Worm (Caenorhabditis elegans) whole organism, L2 larva: Measurements from ENCODE around the gene srh-282.

Source experiments
- C34F6.9 ChIP-seq: fragments of 150-350 bp; optimal IDR thresholded peaks from 2 replicates; lab custom pipeline; 2014; ENCODE audit warnings: missing biosample characterization, missing genetic modification characterization
- F13H6.1 ChIP-seq: sonication (generic microtip); optimal IDR thresholded peaks from 2 replicates; lab custom pipeline; 2016; ENCODE audit warnings: missing genetic modification characterization, missing compliant biosample characterization
- R02D3.7 ChIP-seq: fragments of 150-350 bp; optimal IDR thresholded peaks from 2 replicates; lab custom pipeline; 2014; ENCODE audit warnings: missing biosample characterization, missing genetic modification characterization
- ZK546.5 ChIP-seq: sonication (generic microtip); optimal IDR thresholded peaks from 2 replicates; lab custom pipeline; 2017; ENCODE audit warnings: missing biosample characterization, missing genetic modification characterization
- aly-2 ChIP-seq: fragments of 150-350 bp; optimal IDR thresholded peaks from 2 replicates; lab custom pipeline; 2014; ENCODE audit warnings: missing biosample characterization, missing genetic modification characterization
- ama-1 ChIP-seq: fragments of 150-350 bp; optimal IDR thresholded peaks from 2 replicates; lab custom pipeline; 2018; ENCODE audit warnings: inconsistent platforms
- blmp-1 ChIP-seq: sonication (generic microtip); optimal IDR thresholded peaks from 2 replicates; lab custom pipeline; 2017; ENCODE audit warnings: missing genetic modification characterization, mild to moderate bottlenecking, missing compliant biosample characterization, antibody characterized with exemption, moderate library complexity; ENCODE audit not compliant: insufficient read depth
- ceh-16 ChIP-seq: fragments of 150-350 bp; optimal IDR thresholded peaks from 2 replicates; lab custom pipeline; 2014; ENCODE audit warnings: missing biosample characterization, missing genetic modification characterization
- ceh-82 ChIP-seq: fragments of 150-350 bp; optimal IDR thresholded peaks from 2 replicates; lab custom pipeline; 2014; ENCODE audit warnings: missing biosample characterization, missing genetic modification characterization
- crh-2 ChIP-seq: sonication (generic microtip); optimal IDR thresholded peaks from 2 replicates; lab custom pipeline; 2017; ENCODE audit warnings: missing biosample characterization, missing genetic modification characterization
- dmd-4 ChIP-seq: sonication (generic microtip); optimal IDR thresholded peaks from 2 replicates; lab custom pipeline; 2017; ENCODE audit warnings: missing biosample characterization, missing genetic modification characterization
- egl-27 ChIP-seq: sonication (generic microtip); optimal IDR thresholded peaks from 3 replicates; lab custom pipeline; 2017; ENCODE audit warnings: missing biosample characterization, missing genetic modification reagents, missing genetic modification characterization
- elt-3 ChIP-seq: sonication (generic microtip); optimal IDR thresholded peaks from 2 replicates; lab custom pipeline; 2017; ENCODE audit warnings: missing biosample characterization, missing genetic modification characterization
- fos-1 ChIP-seq: fragments of 150-350 bp; optimal IDR thresholded peaks from 2 replicates; lab custom pipeline; 2014; ENCODE audit warnings: missing biosample characterization, missing genetic modification characterization
- gmeb-1 ChIP-seq: fragments of 150-350 bp; optimal IDR thresholded peaks from 2 replicates; lab custom pipeline; 2014; ENCODE audit warnings: missing biosample characterization, missing genetic modification characterization
- lin-11 ChIP-seq: fragments of 150-350 bp; sonication (generic microtip); optimal IDR thresholded peaks from 2 replicates; lab custom pipeline; 2014; ENCODE audit warnings: missing biosample characterization, missing genetic modification characterization, inconsistent platforms, mixed read lengths
- lsy-2 ChIP-seq, 2 experiments: fragments of 150-350 bp in 1 of 2; sonication (generic microtip) in 1 of 2; optimal IDR thresholded peaks; 2 replicates each; lab custom pipeline; 2014 to 2017; ENCODE audit warnings: missing biosample characterization in 2 of 2, missing genetic modification characterization in 2 of 2
- mab-5 ChIP-seq: fragments of 150-350 bp; optimal IDR thresholded peaks from 2 replicates; lab custom pipeline; 2014; ENCODE audit warnings: missing biosample characterization, missing genetic modification characterization
- mbf-1 ChIP-seq: sonication (generic microtip); optimal IDR thresholded peaks from 2 replicates; lab custom pipeline; 2017; ENCODE audit warnings: missing biosample characterization, missing genetic modification characterization
- mdl-1 ChIP-seq, 2 experiments: fragments of 150-350 bp in 1 of 2; sonication (generic microtip) in 1 of 2; optimal IDR thresholded peaks; 2 replicates each; lab custom pipeline; 2017; ENCODE audit warnings: missing biosample characterization in 2 of 2, missing genetic modification characterization in 2 of 2
- nhr-10 ChIP-seq: sonication (generic microtip); optimal IDR thresholded peaks from 2 replicates; lab custom pipeline; 2017; ENCODE audit warnings: missing biosample characterization, missing genetic modification characterization
- nhr-11 ChIP-seq: fragments of 150-350 bp; optimal IDR thresholded peaks from 2 replicates; lab custom pipeline; 2014; ENCODE audit warnings: missing biosample characterization, missing genetic modification characterization
- nhr-129 ChIP-seq: fragments of 150-350 bp; optimal IDR thresholded peaks from 2 replicates; lab custom pipeline; 2014; ENCODE audit warnings: missing biosample characterization, missing genetic modification characterization
- nhr-21 ChIP-seq: fragments of 150-350 bp; optimal IDR thresholded peaks from 2 replicates; lab custom pipeline; 2014; ENCODE audit warnings: missing biosample characterization, missing genetic modification characterization
- nhr-23 ChIP-seq: fragments of 150-350 bp; optimal IDR thresholded peaks from 2 replicates; lab custom pipeline; 2014; ENCODE audit warnings: missing biosample characterization, missing genetic modification reagents, missing genetic modification characterization
- nhr-25 ChIP-seq: fragments of 150-350 bp; sonication (generic microtip); optimal IDR thresholded peaks from 3 replicates; lab custom pipeline; 2014; ENCODE audit warnings: missing biosample characterization, missing genetic modification characterization
- nhr-6 ChIP-seq: fragments of 150-350 bp; optimal IDR thresholded peaks from 2 replicates; lab custom pipeline; 2014; ENCODE audit warnings: missing biosample characterization, missing genetic modification characterization
- nhr-77 ChIP-seq: fragments of 150-350 bp; optimal IDR thresholded peaks from 2 replicates; lab custom pipeline; 2014; ENCODE audit warnings: missing biosample characterization, missing genetic modification characterization
- peb-1 ChIP-seq: fragments of 150-350 bp; optimal IDR thresholded peaks from 2 replicates; lab custom pipeline; 2014; ENCODE audit warnings: missing biosample characterization, missing genetic modification characterization
- sem-4 ChIP-seq: fragments of 150-350 bp; optimal IDR thresholded peaks from 2 replicates; lab custom pipeline; 2014; ENCODE audit warnings: missing biosample characterization, missing genetic modification reagents, missing genetic modification characterization
- sma-3 ChIP-seq: sonication (generic microtip); optimal IDR thresholded peaks from 2 replicates; lab custom pipeline; 2016; ENCODE audit warnings: missing genetic modification reagents, missing genetic modification characterization, missing compliant biosample characterization
- sma-9 ChIP-seq, 2 experiments: fragments of 150-350 bp in 1 of 2; sonication (generic microtip) in 1 of 2; optimal IDR thresholded peaks; 2 replicates each; lab custom pipeline; 2014 to 2016; ENCODE audit warnings: missing genetic modification characterization in 2 of 2, mild to moderate bottlenecking in 1 of 2, missing biosample characterization in 1 of 2, missing compliant biosample characterization in 1 of 2, missing genetic modification reagents in 1 of 2, moderate library complexity in 1 of 2
- snpc-4 ChIP-seq: fragments of 150-350 bp; optimal IDR thresholded peaks from 2 replicates; lab custom pipeline; 2014; ENCODE audit warnings: missing biosample characterization, missing genetic modification characterization
- unc-55 ChIP-seq: fragments of 150-350 bp; sonication (generic microtip); optimal IDR thresholded peaks from 3 replicates; lab custom pipeline; 2014; ENCODE audit warnings: missing biosample characterization, missing genetic modification reagents, missing genetic modification characterization
- unc-62 ChIP-seq: fragments of 150-350 bp; optimal IDR thresholded peaks from 2 replicates; lab custom pipeline; 2014; ENCODE audit warnings: missing biosample characterization, missing genetic modification reagents, missing genetic modification characterization
- ztf-1 ChIP-seq: fragments of 200-800 bp; sonication (Bioruptor generic); conservative IDR thresholded peaks from 2 replicates; pipeline ENCODE4 v1.3.6; 2022; ENCODE audit warnings: missing genetic modification characterization, missing compliant biosample characterization
- ztf-4 ChIP-seq: fragments of 150-350 bp; optimal IDR thresholded peaks from 2 replicates; lab custom pipeline; 2014; ENCODE audit warnings: missing biosample characterization, missing genetic modification characterization

Gene srh-282

DNA sequence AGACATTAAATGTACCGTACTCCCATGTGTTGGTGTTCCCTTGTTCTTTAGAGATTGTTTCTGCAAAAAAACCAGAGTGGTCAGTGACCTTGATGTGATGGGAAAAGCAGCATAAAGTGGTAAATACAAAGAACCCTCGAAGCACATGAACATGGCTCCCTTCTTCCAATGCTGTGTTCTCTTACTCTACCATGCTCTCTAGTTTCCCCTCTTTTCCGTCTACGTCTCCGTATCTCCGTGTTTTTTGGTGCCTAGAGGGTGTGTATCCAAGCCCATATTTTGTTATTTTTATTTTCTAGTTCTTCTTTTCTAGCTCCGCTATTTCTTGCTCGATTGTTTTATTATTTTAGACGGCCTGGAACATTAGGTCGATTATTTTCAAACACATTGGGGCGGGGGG lies 33.4 kb upstream of the srh-282 start:
- TF ChIP-seq unc-55 (GFP tag; lab: Kevin White, UChicago) = peak; percentile 55
- TF ChIP-seq nhr-129 = peak; percentile 26
- no peak for TF ChIP-seq dmd-4
- TF ChIP-seq sma-9 (GFP tag; optimal IDR thresholded peaks at IDR 0.05; lab: Kevin White, UChicago) = peak; percentile 24
- TF ChIP-seq sma-9 (tag; optimal IDR thresholded peaks at IDR 0.05; lab: Kevin White, UChicago) = no peak
- TF ChIP-seq aly-2 = no peak
- peak in 1 of 2 experiments; percentile 35 for TF ChIP-seq lsy-2 (tag; optimal IDR thresholded peaks at IDR 0.05; lab: Kevin White, UChicago)
- no peak for TF ChIP-seq F13H6.1 (tag; lab: Kevin White, UChicago)
- TF ChIP-seq ceh-82 = no peak
- TF ChIP-seq gmeb-1 (tag; lab: Kevin White, UChicago) = no peak
- TF ChIP-seq C34F6.9 (tag; lab: Kevin White, UChicago) = peak; percentile 41

ce11 chrIV:305101-305500 lies 31.9 kb upstream of the srh-282 start:
- TF ChIP-seq egl-27 (tag; lab: Kevin White, UChicago) = no peak
- no peak for TF ChIP-seq mdl-1 (tag; optimal IDR thresholded peaks at IDR 0.05; lab: Kevin White, UChicago)
- no peak for TF ChIP-seq ceh-82
- TF ChIP-seq aly-2 = no peak
- no peak for TF ChIP-seq nhr-77 (tag; lab: Kevin White, UChicago)
- TF ChIP-seq crh-2 (tag; lab: Kevin White, UChicago) = no peak
- TF ChIP-seq nhr-10 = no peak
- no peak for TF ChIP-seq nhr-11
- no peak for TF ChIP-seq lin-11 (tag; lab: Kevin White, UChicago)
- TF ChIP-seq blmp-1 (tag; lab: Kevin White, UChicago) = no peak
- TF ChIP-seq nhr-23 (tag; lab: Kevin White, UChicago) = no peak
- no peak for TF ChIP-seq mab-5 (tag; lab: Kevin White, UChicago)
- no peak for TF ChIP-seq mbf-1 (tag; lab: Kevin White, UChicago)
- TF ChIP-seq ZK546.5 = no peak
- TF ChIP-seq unc-62 = no peak
- no peak for TF ChIP-seq R02D3.7 (tag; lab: Kevin White, UChicago)
- no peak for TF ChIP-seq elt-3 (tag; lab: Kevin White, UChicago)
- no peak for TF ChIP-seq peb-1 (tag; lab: Kevin White, UChicago)
- no peak for TF ChIP-seq ztf-4
- no peak for TF ChIP-seq snpc-4

- TF ChIP-seq ceh-16 (tag; lab: Kevin White, UChicago) = no peak
- TF ChIP-seq sma-9 (GFP tag; optimal IDR thresholded peaks at IDR 0.05; lab: Kevin White, UChicago) = peak; percentile 68
- TF ChIP-seq sma-9 (tag; optimal IDR thresholded peaks at IDR 0.05; lab: Kevin White, UChicago) = no peak
- TF ChIP-seq sma-3 = peak; percentile 3
Measured at ce11 chrIV:303264-303663, 30.1 kb upstream of the srh-282 start.

DNA sequence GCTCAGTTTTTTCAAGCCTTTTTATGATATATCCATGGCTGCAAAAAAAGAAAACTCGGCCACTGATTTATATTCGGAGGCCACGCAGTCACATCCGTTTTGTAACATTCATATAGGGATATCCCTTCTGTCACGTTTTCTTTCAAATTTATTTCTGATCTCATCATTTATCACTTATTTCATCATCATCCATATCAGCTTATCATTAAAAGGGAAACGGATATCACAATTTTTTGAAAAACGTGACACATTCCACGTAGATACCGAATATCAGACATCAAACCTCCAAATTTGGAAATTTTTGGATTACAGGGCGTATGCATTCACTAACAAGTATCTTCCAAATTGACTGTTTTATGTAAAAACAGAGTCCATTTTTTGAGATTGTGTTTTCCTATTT lies 29.5 kb upstream of the srh-282 start:
- no peak for TF ChIP-seq R02D3.7 (tag; lab: Kevin White, UChicago)
- no peak for TF ChIP-seq ztf-1 (GFP tag; lab: Robert Waterston, UW)
- peak; percentile 18 for TF ChIP-seq fos-1
- no peak for TF ChIP-seq blmp-1 (tag; lab: Kevin White, UChicago)
- no peak for TF ChIP-seq sem-4
- TF ChIP-seq nhr-11 = no peak
- TF ChIP-seq nhr-25 = peak; percentile 26
- peak; percentile 70 for TF ChIP-seq sma-9 (GFP tag; optimal IDR thresholded peaks at IDR 0.05; lab: Kevin White, UChicago)
- TF ChIP-seq sma-9 (tag; optimal IDR thresholded peaks at IDR 0.05; lab: Kevin White, UChicago) = no peak
- no peak for TF ChIP-seq unc-55 (GFP tag; lab: Kevin White, UChicago)
- TF ChIP-seq nhr-129 = peak; percentile 27
- peak; percentile 51 for TF ChIP-seq nhr-21 (tag; lab: Kevin White, UChicago)
- peak; percentile 38 for TF ChIP-seq crh-2 (tag; lab: Kevin White, UChicago)
- TF ChIP-seq nhr-6 = no peak

DNA sequence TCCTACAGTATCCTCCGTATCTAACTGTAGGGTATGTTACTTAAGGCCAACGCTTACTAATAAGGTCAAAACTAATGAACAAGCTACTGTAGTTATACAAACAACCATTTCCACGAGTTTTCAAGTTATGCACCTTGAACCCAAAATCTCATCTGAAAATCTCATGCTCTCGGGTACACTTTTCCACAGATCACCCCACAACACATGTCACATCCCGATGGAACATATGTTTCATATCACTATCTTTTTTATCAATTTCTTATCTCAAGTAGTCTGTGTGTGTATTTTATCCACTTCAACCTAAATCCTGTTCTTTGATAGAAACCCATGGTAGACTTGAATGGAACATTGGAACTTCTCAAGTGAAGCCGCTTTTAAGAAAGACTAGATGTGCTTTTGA lies 27.1 kb upstream of the srh-282 start:
- TF ChIP-seq ama-1 (lab: Kevin White, UChicago) (no peak), sma-9 (GFP tag; optimal IDR thresholded peaks at IDR 0.05; lab: Kevin White, UChicago) (peak; percentile 24), sma-9 (tag; optimal IDR thresholded peaks at IDR 0.05; lab: Kevin White, UChicago) (no peak)
- TF ChIP-seq, all 48 proteins: peak for 1
